Worm (Caenorhabditis elegans) whole organism, early embryonic: Measurements from ENCODE around the gene srz-29.

Source experiments
- B0310.2 ChIP-seq: sonication (generic microtip); optimal IDR thresholded peaks from 2 replicates; lab custom pipeline; 2016; ENCODE audit warnings: mild to moderate bottlenecking, missing genetic modification characterization, missing compliant biosample characterization
- ama-1 ChIP-seq: fragments of 150-350 bp; optimal IDR thresholded peaks from 2 replicates; lab custom pipeline; 2014
- ceh-13 ChIP-seq: fragments of 200-800 bp; sonication (Bioruptor generic); optimal IDR thresholded peaks from 2 replicates; lab custom pipeline; 2018; ENCODE audit warnings: mild to moderate bottlenecking, missing genetic modification characterization, missing compliant biosample characterization
- ceh-36 ChIP-seq: sonication (generic microtip); optimal IDR thresholded peaks from 2 replicates; lab custom pipeline; 2016; ENCODE audit warnings: missing genetic modification characterization, inconsistent platforms, missing compliant biosample characterization
- flt-1 ChIP-seq: fragments of 200-800 bp; sonication (Bioruptor generic); IDR thresholded peaks from 2 replicates; pipeline ENCODE4 v1.3.6; 2022; ENCODE audit warnings: missing genetic modification characterization, missing compliant biosample characterization
- hmbx-1 ChIP-seq: sonication (generic microtip); optimal IDR thresholded peaks from 2 replicates; lab custom pipeline; 2016; ENCODE audit warnings: mild to moderate bottlenecking, missing genetic modification characterization, missing compliant biosample characterization
- hnd-1 ChIP-seq: sonication (generic microtip); optimal IDR thresholded peaks from 2 replicates; lab custom pipeline; 2016; ENCODE audit warnings: missing genetic modification characterization, missing compliant biosample characterization
- scrt-1 ChIP-seq: fragments of 200-800 bp; sonication (Bioruptor generic); IDR thresholded peaks from 2 replicates; pipeline ENCODE4 v1.3.6; 2022; ENCODE audit warnings: missing genetic modification characterization, missing compliant biosample characterization
- tbx-11 ChIP-seq: fragments of 200-800 bp; sonication (Bioruptor generic); IDR thresholded peaks from 2 replicates; pipeline ENCODE4 v1.3.6; 2022; ENCODE audit warnings: missing genetic modification characterization, missing compliant biosample characterization
- tra-4 ChIP-seq: sonication (generic microtip); optimal IDR thresholded peaks from 2 replicates; lab custom pipeline; 2017; ENCODE audit warnings: missing genetic modification characterization, missing compliant biosample characterization

DNA sequence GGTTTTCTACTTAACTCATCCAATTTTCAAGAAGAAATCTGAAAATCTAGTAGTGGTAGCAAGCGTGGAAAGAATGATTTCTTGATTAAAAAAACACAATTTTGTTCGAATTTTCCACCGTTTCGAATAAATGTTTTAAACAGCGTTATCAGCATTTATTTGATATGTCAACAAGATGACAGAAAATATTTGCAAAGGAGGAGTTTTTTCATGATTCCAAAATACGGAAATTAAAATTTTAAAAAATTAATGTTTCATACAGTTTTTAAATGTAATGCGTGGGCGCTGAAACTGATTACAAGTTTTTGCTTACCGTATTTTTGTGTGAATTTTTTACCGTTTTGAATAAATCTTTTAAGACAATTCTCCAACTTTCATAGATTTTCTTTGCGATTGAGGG is 13.1 kb downstream of the srz-29 start:
- TF ChIP-seq ama-1 (lab: Kevin White, UChicago) (no peak), flt-1 (GFP tag; lab: Robert Waterston, UW) (no peak), hmbx-1 (tag; lab: Kevin White, UChicago) (no peak), tra-4 (tag; lab: Kevin White, UChicago) (no peak), hnd-1 (tag; lab: Kevin White, UChicago) (no peak), scrt-1 (GFP tag; lab: Robert Waterston, UW) (no peak), ceh-13 (no peak), tbx-11 (GFP tag; lab: Robert Waterston, UW) (no peak), ceh-36 (tag; lab: Kevin White, UChicago) (no peak), B0310.2 (tag; lab: Kevin White, UChicago) (no peak)
